Fruit fly (Drosophila melanogaster): ENCODE results near the gene CG2162.

The CG2162 gene

DNA sequence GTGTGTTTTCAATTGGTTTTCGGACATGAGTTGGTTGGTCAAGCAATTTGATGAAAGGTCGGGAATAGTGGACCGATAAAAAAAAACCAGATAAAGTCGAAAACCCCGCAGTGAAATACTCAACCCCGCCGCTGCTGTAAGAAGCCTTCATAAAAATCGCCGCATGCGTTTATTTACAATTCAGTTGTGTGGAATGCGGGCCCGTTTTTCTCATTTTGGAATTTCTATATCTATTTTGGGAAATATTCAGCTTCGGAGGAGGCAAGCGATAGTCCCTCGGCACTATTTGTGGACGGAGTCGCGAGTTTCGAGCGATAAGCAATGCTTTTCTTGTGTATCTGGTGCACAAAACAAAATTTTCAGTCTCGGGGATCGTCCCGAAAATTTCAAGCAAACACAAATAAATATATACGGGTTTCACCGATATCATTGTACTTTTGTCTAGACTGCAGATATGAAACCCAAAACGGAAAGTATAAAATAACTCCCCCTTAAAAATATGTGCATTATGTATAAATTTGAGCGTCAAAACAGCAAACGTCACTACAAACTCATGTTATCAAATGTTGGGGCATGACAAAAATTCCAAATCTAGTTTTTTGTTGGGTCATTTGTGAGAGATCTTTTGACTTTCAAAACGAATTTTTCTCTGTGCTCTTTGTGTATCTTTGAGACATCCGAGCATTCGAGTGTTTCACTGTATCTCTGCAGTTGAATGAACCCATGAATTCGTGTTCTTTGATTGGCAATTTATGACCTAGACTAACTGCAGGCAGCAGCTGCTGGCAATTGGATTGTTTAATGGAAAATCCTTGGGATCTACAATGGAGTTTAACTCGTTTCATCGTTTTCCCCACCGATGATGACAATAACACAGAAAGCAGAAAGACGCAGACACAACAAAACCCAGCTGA lies 24.2 kb downstream of the CG2162 start (continued):
- no peak for TF ChIP-seq Bgb (GFP tag; IDR thresholded peaks at IDR 0.05; ENCODE audit: partially characterized antibody)
- peak; percentile 18 for TF ChIP-seq ems (GFP tag; optimal IDR thresholded peaks at IDR 0.05)
- peak in 1 of 2 experiments; percentile 49 for TF ChIP-seq bsh (GFP tag; optimal IDR thresholded peaks at IDR 0.05)
- no peak for TF ChIP-seq Meics (GFP tag; optimal IDR thresholded peaks at IDR 0.05)
- TF ChIP-seq pita (GFP tag; optimal IDR thresholded peaks at IDR 0.05): no peak
- TF ChIP-seq Hr51 (GFP tag; optimal IDR thresholded peaks at IDR 0.05): peak in 1 of 2 experiments; percentile 28
- TF ChIP-seq CG15073 (GFP tag; optimal IDR thresholded peaks at IDR 0.05): no peak
- TF ChIP-seq gcm (GFP tag; optimal IDR thresholded peaks at IDR 0.05): peak; percentile 81
- TF ChIP-seq fd96Cb (tag; optimal IDR thresholded peaks at IDR 0.05): peak; percentile 13
- TF ChIP-seq Gsc (GFP tag; IDR thresholded peaks at IDR 0.05): no peak
- TF ChIP-seq sc (optimal IDR thresholded peaks at IDR 0.05): no peak
- no peak for TF ChIP-seq sc (GFP tag; optimal IDR thresholded peaks at IDR 0.05)
- TF ChIP-seq br (optimal IDR thresholded peaks at IDR 0.05): no peak
- TF ChIP-seq chn (GFP tag; optimal IDR thresholded peaks at IDR 0.05): no peak
- TF ChIP-seq CG17568 (GFP tag; optimal IDR thresholded peaks at IDR 0.05): no peak
- TF ChIP-seq odd (GFP tag; optimal IDR thresholded peaks at IDR 0.05): peak; percentile 37
- TF ChIP-seq CG11560 (tag; IDR thresholded peaks at IDR 0.05): no peak
- TF ChIP-seq dmrt99B (tag; optimal IDR thresholded peaks at IDR 0.05): peak; percentile 50
- no peak for TF ChIP-seq fru (optimal IDR thresholded peaks at IDR 0.05)
- TF ChIP-seq nerfin-2 (GFP tag; IDR thresholded peaks at IDR 0.05; ENCODE audit: partially characterized antibody): no peak
- peak; percentile 30 for TF ChIP-seq CG14710 (tag; optimal IDR thresholded peaks at IDR 0.05)
- TF ChIP-seq fd3F (GFP tag; optimal IDR thresholded peaks at IDR 0.05): no peak
- peak; percentile 51 for TF ChIP-seq crol (GFP tag; IDR thresholded peaks at IDR 0.05)
- peak; percentile 11 for TF ChIP-seq CG15601 (tag; optimal IDR thresholded peaks at IDR 0.05)
- TF ChIP-seq vvl (GFP tag; IDR thresholded peaks at IDR 0.05): 0 out of 2 replicates have a peak, but pooled peaks have one; percentile 9
- peak; percentile 8 for TF ChIP-seq CG7839 (tag; optimal IDR thresholded peaks at IDR 0.05)
- TF ChIP-seq esg (GFP tag; conservative IDR thresholded peaks at IDR 0.05): no peak
- TF ChIP-seq Pdp1 (GFP tag; optimal IDR thresholded peaks at IDR 0.05): peak in 1 of 2 experiments; percentile 36
- no peak for TF ChIP-seq CkIIα-i1 (GFP tag; IDR thresholded peaks at IDR 0.05)
- no peak for TF ChIP-seq CG4282 (GFP tag; optimal IDR thresholded peaks at IDR 0.05)
- no peak for TF ChIP-seq slbo (GFP tag; IDR thresholded peaks at IDR 0.05)
- no peak for TF ChIP-seq Dll (GFP tag; IDR thresholded peaks at IDR 0.05; ENCODE audit: partially characterized antibody)
- TF ChIP-seq Nf-YC (tag; optimal IDR thresholded peaks at IDR 0.05): peak; percentile 9
- no peak for TF ChIP-seq psq (GFP tag; optimal IDR thresholded peaks at IDR 0.05)
- TF ChIP-seq Med (GFP tag): peak; percentile 42
- TF ChIP-seq crp (GFP tag; optimal IDR thresholded peaks at IDR 0.05): no peak
- TF ChIP-seq Deaf1 (tag; optimal IDR thresholded peaks at IDR 0.05): peak; percentile 39
- TF ChIP-seq PHDP (tag; optimal IDR thresholded peaks at IDR 0.05): peak; percentile 9
- no peak for TF ChIP-seq Sry-β (GFP tag; optimal IDR thresholded peaks at IDR 0.05)
- peak; percentile 21 for TF ChIP-seq CG9437 (GFP tag; optimal IDR thresholded peaks at IDR 0.05)
- TF ChIP-seq GATAe (GFP tag; conservative IDR thresholded peaks at IDR 0.05): no peak
- 0 out of 2 replicates have a peak, but pooled peaks have one; percentile 31 for TF ChIP-seq rib (GFP tag; IDR thresholded peaks at IDR 0.05)
- no peak for TF ChIP-seq CG12219 (GFP tag; optimal IDR thresholded peaks at IDR 0.05)
- peak; percentile 47 for TF ChIP-seq CG15269 (tag; optimal IDR thresholded peaks at IDR 0.05)
- TF ChIP-seq CG2875 (GFP tag; optimal IDR thresholded peaks at IDR 0.05): peak; percentile 19
- TF ChIP-seq CoRest (tag; optimal IDR thresholded peaks at IDR 0.05): peak; percentile 59
- TF ChIP-seq run (tag; optimal IDR thresholded peaks at IDR 0.05): no peak
- TF ChIP-seq BtbVII (GFP tag; optimal IDR thresholded peaks at IDR 0.05): peak; percentile 1
